Fruit fly (Drosophila melanogaster): Measurements from ENCODE around the gene CG11555.

The CG11555 gene

dm6 chr2L:224599-225385, 48.8 kb upstream of the CG11555 start (continued):
- TF ChIP-seq gt (GFP tag; IDR thresholded peaks at IDR 0.05): no peak
- 0 out of 2 replicates have a peak, but pooled peaks have one; percentile 33 for TF ChIP-seq Gsc (GFP tag; IDR thresholded peaks at IDR 0.05)
- peak; percentile 41 for TF ChIP-seq D19B (GFP tag; optimal IDR thresholded peaks at IDR 0.05)
- TF ChIP-seq CG7745 (tag; optimal IDR thresholded peaks at IDR 0.05): no peak
- TF ChIP-seq Ada2b (GFP tag; IDR thresholded peaks at IDR 0.05): peak; percentile 69
- peak; percentile 14 for TF ChIP-seq twi (tag; optimal IDR thresholded peaks at IDR 0.05)
- TF ChIP-seq chinmo (GFP tag; IDR thresholded peaks at IDR 0.05; ENCODE audit: partially characterized antibody): no peak
- no peak for TF ChIP-seq CG14667 (GFP tag; IDR thresholded peaks at IDR 0.05)
- TF ChIP-seq Asciz (GFP tag; optimal IDR thresholded peaks at IDR 0.05): peak; percentile 16
- TF ChIP-seq Elba2 (GFP tag; optimal IDR thresholded peaks at IDR 0.05): no peak
- TF ChIP-seq gcm2 (GFP tag; optimal IDR thresholded peaks at IDR 0.05): no peak
- no peak for TF ChIP-seq CG8478 (optimal IDR thresholded peaks at IDR 0.05)
- TF ChIP-seq psq (GFP tag; optimal IDR thresholded peaks at IDR 0.05): no peak
- TF ChIP-seq CG17328 (GFP tag; IDR thresholded peaks at IDR 0.05): 0 out of 2 replicates have a peak, but pooled peaks have one; percentile 25
- no peak for TF ChIP-seq CG16813 (GFP tag; IDR thresholded peaks at IDR 0.05; ENCODE audit: partially characterized antibody)
- peak; percentile 63; the same call in 1 of the 2 replicates for TF ChIP-seq NFAT (GFP tag; IDR thresholded peaks at IDR 0.05)
- TF ChIP-seq Sry-δ (GFP tag; optimal IDR thresholded peaks at IDR 0.05): peak; percentile 11
- TF ChIP-seq repo (GFP tag; optimal IDR thresholded peaks at IDR 0.05): no peak
- no peak for TF ChIP-seq Lpt (GFP tag; optimal IDR thresholded peaks at IDR 0.05)
- TF ChIP-seq Myb (GFP tag; optimal IDR thresholded peaks at IDR 0.05): peak; percentile 3
- TF ChIP-seq HmgD (GFP tag; optimal IDR thresholded peaks at IDR 0.05): no peak
- TF ChIP-seq Lhr (GFP tag; optimal IDR thresholded peaks at IDR 0.05): peak; percentile 5
- TF ChIP-seq CG30431 (GFP tag; optimal IDR thresholded peaks at IDR 0.05): peak; percentile 48
- no peak for TF ChIP-seq MESR4 (GFP tag; optimal IDR thresholded peaks at IDR 0.05)
- TF ChIP-seq pnt (GFP tag; optimal IDR thresholded peaks at IDR 0.05): peak; percentile 41
- no peak for TF ChIP-seq CG12744 (GFP tag; optimal IDR thresholded peaks at IDR 0.05)
- TF ChIP-seq D19A (tag; optimal IDR thresholded peaks at IDR 0.05): peak; percentile 38
- peak; percentile 30 for TF ChIP-seq tx (GFP tag; optimal IDR thresholded peaks at IDR 0.05)
- 0 out of 2 replicates have a peak, but pooled peaks have one; percentile 19 for TF ChIP-seq CG7372 (GFP tag; IDR thresholded peaks at IDR 0.05)
- peak; percentile 35 for TF ChIP-seq CG9215 (GFP tag; IDR thresholded peaks at IDR 0.05)
- TF ChIP-seq Dek (tag; optimal IDR thresholded peaks at IDR 0.05): peak; percentile 57
- TF ChIP-seq BtbVII (GFP tag; optimal IDR thresholded peaks at IDR 0.05): peak; percentile 70
- peak; percentile 33 for TF ChIP-seq Dad (GFP tag; optimal IDR thresholded peaks at IDR 0.05)
- TF ChIP-seq tio (GFP tag; optimal IDR thresholded peaks at IDR 0.05): peak; percentile 38
- TF ChIP-seq al (GFP tag; IDR thresholded peaks at IDR 0.05): no peak
- TF ChIP-seq lilli (GFP tag; optimal IDR thresholded peaks at IDR 0.05): peak; percentile 76
- TF ChIP-seq tap (tag; optimal IDR thresholded peaks at IDR 0.05): peak; percentile 55
- peak; percentile 49; the same call in 1 of the 2 replicates for TF ChIP-seq vvl (GFP tag; IDR thresholded peaks at IDR 0.05)
- no peak for TF ChIP-seq Opbp (GFP tag; IDR thresholded peaks at IDR 0.05; ENCODE audit: partially characterized antibody)
- TF ChIP-seq seq (GFP tag; IDR thresholded peaks at IDR 0.05): 0 out of 2 replicates have a peak, but pooled peaks have one; percentile 25
- peak; percentile 86 for TF ChIP-seq row (GFP tag; IDR thresholded peaks at IDR 0.05)
- TF ChIP-seq run (tag; optimal IDR thresholded peaks at IDR 0.05): no peak
- TF ChIP-seq Nf-YC (tag; optimal IDR thresholded peaks at IDR 0.05): no peak
- no peak for TF ChIP-seq CG1233 (GFP tag; optimal IDR thresholded peaks at IDR 0.05)
- TF ChIP-seq aop (GFP tag; IDR thresholded peaks at IDR 0.05): no peak
- TF ChIP-seq Xrp1 (GFP tag; IDR thresholded peaks at IDR 0.05): peak; percentile 70
- no peak for TF ChIP-seq her (GFP tag; optimal IDR thresholded peaks at IDR 0.05)
- no peak for TF ChIP-seq nau (GFP tag; optimal IDR thresholded peaks at IDR 0.05)
- TF ChIP-seq slou (GFP tag; optimal IDR thresholded peaks at IDR 0.05): no peak
- TF ChIP-seq pzg (GFP tag; optimal IDR thresholded peaks at IDR 0.05): no peak
- TF ChIP-seq salm (tag; optimal IDR thresholded peaks at IDR 0.05): peak; percentile 13
